Fruit fly (Drosophila melanogaster) Kc167 (cell line): ENCODE results near the gene CG34135.

Experiments
- Myc ChIP-seq: fragments of >200 bp; optimal IDR thresholded peaks from 2 replicates; lab custom pipeline; 2017; ENCODE audit warnings: missing external identifiers
- Sin3A ChIP-seq: fragments of >200 bp; optimal IDR thresholded peaks from 2 replicates; lab custom pipeline; 2018; ENCODE audit warnings: missing external identifiers
- h ChIP-seq: fragments of >200 bp; optimal IDR thresholded peaks from 3 replicates; lab custom pipeline; 2018; ENCODE audit warnings: missing external identifiers
- insv ChIP-seq: fragments of >200 bp; optimal IDR thresholded peaks from 3 replicates; lab custom pipeline; 2018; ENCODE audit warnings: missing external identifiers
- psq ChIP-seq: fragments of >200 bp; optimal IDR thresholded peaks from 2 replicates; lab custom pipeline; 2017; ENCODE audit warnings: missing external identifiers
- ttk ChIP-seq: sonication (Bioruptor generic); optimal IDR thresholded peaks from 2 replicates; lab custom pipeline; 2017; ENCODE audit warnings: missing external identifiers

CG34135 gene

DNA sequence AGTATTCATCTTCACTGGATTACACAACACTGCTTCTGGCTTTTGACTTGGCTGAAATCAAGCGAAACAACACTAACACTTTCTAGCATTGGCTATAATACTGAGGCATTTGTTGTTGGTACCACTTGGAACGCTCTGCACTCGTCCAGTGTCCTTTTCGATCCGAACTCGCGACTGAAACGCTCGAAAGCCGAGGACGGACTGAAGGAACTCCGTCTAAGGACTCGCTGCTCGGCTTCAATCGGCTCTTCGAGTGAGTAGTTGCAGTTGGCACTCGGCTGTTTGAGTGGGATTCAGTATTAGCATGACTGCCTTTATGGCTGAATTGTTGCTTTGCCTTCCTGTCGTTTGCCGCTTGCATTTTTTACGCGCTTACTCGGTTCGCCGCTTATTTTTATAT lies at the start of gene CG34135, which contains the start of gene CG11768:
TSS of gene CG34135 (minus strand) at position 194 of the 400 bp plus-strand sequence.
TSS of gene CG11768 (minus strand) at position 203 of the 400 bp plus-strand sequence.
- TF ChIP-seq h (lab: Kevin White, UChicago) (no peak), psq (lab: Kevin White, UChicago) (no peak), ttk (lab: Kevin White, UChicago) (no peak), Sin3A (lab: Kevin White, UChicago) (no peak), insv (lab: Kevin White, UChicago) (no peak), Myc (lab: Kevin White, UChicago) (no peak)

DNA sequence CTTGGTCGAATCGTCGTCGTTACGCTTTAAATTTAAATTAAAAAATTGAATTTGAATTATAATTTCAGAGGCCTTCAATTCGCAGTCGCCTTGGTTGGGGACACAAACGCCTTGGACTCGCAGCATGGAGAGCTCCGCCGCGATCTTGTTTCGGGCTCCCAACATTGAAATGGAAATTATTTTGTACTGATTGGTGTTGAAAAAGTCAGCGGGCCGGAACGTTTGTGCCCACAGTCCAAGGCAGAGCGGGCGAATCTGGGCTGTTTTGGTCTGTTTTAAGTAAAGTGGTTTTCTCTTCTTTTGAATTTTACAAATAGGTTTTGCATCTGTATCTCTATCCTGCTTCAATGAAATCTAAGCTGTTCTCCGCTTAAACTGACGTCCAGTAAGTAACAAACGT lies 47.1 kb upstream of the CG34135 start:
- TF ChIP-seq h (lab: Kevin White, UChicago) (no peak), psq (lab: Kevin White, UChicago) (no peak), Sin3A (lab: Kevin White, UChicago) (no peak), insv (lab: Kevin White, UChicago) (no peak), ttk (lab: Kevin White, UChicago) (no peak), Myc (lab: Kevin White, UChicago) (no peak)

DNA sequence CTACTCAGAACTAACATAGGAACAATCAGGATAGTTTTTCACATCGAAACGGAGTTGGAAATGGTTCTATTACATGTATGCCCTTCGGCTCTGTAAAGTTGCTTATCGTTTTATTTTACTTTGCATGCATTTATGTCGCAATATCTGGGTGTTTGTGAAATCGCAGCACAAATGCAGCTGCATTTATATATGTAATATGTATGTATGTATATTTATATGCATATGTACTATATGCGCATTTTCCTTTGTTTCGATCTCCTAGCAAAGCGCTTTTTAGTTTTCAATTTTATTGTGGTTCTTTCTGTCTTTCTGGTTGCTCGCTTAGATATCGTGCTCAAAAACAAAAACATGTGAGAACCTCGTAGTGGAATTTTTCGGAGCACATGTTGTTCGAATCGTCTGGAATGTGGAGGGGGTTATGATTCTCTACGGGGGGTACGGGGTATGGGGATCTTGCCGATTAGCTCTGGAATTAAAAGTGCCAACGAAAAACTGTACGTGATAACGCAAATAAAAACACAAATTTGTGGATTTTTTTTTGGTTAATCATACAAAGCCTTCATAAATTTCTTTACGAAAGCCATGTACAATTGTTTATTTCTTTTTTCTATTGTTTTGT lies 46.1 kb upstream of the CG34135 start:
- TF ChIP-seq insv (lab: Kevin White, UChicago): no peak
- TF ChIP-seq Myc (lab: Kevin White, UChicago): no peak
- no peak for TF ChIP-seq Sin3A (lab: Kevin White, UChicago)

DNA sequence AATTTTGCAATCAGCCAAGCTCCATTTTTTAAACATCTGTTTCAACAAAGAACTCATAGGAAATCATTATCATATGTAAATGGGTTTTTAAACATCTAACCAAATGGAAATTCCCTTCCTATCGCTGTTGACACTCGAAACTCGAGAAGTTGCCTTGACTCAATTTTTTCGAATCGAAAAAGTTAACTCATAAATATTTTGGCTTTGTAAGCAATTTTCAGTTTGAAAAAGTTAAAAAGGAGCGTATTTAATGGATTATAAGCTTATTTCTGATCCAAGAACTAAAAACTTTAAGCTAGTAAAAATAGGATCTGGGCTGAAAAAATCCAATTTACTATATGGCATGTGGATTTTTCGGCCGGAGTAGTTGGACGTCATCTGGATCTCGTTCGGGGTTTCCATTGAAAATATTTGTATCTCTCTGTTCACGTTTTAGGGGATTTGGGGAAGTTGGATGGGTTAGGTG lies 45.2 kb upstream of the CG34135 start, which contains the start of gene CG9837:
TSS of gene CG9837 (minus strand) at position 416 of the 466 bp plus-strand sequence.
- no peak for TF ChIP-seq Myc (lab: Kevin White, UChicago)
- no peak for TF ChIP-seq ttk (lab: Kevin White, UChicago)
- TF ChIP-seq Sin3A (lab: Kevin White, UChicago): no peak
- no peak for TF ChIP-seq psq (lab: Kevin White, UChicago)
- no peak for TF ChIP-seq insv (lab: Kevin White, UChicago)
- no peak for TF ChIP-seq h (lab: Kevin White, UChicago)

DNA sequence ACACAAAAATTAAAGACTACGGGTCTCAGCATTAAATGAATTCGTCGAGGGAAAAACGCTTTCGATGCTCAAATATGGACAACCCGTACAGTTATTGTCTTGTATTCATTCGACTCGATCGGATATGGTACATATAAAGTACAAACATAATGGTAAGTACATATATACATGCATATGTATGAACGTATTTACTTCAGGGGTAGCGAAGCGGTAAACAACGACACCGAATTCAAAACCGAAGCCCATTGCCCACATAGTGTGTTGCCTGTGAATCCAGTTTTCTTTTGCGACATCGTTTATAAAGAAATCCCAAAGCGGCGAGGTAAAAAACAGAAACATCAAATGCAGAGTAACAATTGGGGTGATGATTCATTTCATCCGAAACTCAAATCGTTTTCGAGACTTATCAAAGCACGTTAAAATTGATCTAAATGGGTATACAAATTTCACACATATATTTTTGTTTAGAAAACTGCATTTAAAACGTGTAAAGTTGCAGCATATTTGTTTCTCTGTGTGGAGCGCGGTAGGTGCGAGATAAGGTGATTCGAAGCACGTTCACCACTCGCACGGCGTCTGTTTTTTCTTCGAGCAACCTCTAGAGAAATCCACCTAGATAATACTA lies 44.5 kb upstream of the CG34135 start:
- no peak for TF ChIP-seq Myc (lab: Kevin White, UChicago)
- TF ChIP-seq ttk (lab: Kevin White, UChicago): no peak
- TF ChIP-seq h (lab: Kevin White, UChicago): no peak
- no peak for TF ChIP-seq insv (lab: Kevin White, UChicago)
- no peak for TF ChIP-seq Sin3A (lab: Kevin White, UChicago)
- TF ChIP-seq psq (lab: Kevin White, UChicago): no peak

DNA sequence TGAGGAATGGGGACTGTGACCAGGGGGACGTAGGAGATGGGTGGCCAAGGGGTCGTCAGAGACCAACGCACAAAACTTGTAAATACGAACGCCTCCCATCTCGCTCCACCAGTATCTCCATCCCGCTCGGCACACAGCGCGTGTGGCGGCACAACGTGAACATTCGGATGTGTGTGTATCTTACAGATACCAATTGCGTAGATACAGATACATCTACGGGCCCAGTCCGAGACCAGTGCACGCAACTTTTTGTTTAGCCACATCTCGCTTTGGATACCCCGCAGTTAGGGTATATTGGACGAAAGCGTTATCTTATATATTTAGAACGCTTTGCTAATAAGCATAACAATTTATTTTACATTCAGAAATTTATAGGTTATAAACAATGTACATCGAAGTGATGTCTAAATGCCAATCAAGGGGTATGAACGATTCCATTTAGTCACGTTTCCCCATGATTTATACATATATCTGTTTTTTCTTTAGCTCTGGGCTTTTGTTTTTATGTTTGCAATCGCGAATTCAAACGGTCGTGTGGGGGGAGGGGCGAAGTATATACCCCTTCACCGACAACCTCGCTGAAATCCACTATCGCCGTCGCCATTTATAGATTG lies 43.4 kb upstream of the CG34135 start:
- TF ChIP-seq h (lab: Kevin White, UChicago): no peak
- no peak for TF ChIP-seq Sin3A (lab: Kevin White, UChicago)
- no peak for TF ChIP-seq ttk (lab: Kevin White, UChicago)
- no peak for TF ChIP-seq psq (lab: Kevin White, UChicago)

DNA sequence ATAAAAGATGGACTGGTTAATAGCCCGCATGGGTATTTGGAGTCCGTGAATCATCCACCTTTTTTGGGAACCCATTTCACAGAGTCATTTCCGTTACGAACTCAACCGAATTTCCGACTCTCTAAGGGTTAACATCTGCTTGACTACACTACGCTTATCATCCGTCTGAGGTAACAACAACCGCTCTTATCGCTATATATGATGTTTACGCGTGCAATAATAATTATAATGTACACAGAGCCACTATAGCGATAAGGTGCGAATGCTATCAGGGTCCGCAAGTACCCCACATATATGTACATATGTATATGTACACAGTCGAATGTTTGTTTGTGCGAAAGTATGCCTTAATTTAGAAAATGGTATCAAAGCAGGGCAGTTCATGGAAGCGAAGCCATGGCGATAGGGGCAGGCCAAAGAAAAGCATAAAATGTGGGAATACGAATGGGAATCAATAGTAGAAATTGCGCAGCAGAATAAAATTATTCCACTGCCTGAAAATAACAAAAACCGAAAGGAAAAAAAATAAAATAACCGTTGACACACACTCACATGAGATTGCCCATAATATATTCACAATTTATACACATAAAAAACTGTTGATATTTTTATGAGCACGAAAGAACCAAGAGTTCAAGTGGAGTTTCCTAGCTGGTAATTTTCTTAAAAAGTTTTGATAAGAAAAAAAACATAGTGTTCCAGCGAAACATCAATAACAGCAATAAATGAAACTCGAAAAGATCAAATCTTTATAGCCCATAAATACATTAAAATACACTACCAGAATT lies 42.6 kb upstream of the CG34135 start:
- TF ChIP-seq Myc (lab: Kevin White, UChicago) (no peak), ttk (lab: Kevin White, UChicago) (no peak), psq (lab: Kevin White, UChicago) (no peak), Sin3A (lab: Kevin White, UChicago) (no peak), h (lab: Kevin White, UChicago) (no peak), insv (lab: Kevin White, UChicago) (no peak)

DNA sequence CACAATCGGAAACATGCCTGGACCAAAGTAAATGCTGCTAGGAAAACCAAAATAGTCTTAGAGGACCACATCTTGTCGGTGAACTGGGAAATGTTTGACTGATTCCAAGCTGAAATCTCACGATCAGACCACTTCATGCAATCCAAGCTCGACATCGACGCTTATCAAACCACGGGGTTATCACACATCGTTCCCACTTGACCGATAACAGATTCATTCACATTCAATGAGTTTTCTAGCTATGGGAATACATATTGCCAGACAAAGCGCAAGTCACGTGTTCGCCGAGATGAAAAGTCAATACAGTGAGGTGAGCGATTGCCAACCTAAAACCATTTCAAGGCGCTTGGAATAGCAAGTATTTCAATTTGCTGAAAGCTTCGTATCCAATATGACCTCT lies 41.7 kb upstream of the CG34135 start:
- TF ChIP-seq h (lab: Kevin White, UChicago): no peak
- no peak for TF ChIP-seq Sin3A (lab: Kevin White, UChicago)
- no peak for TF ChIP-seq ttk (lab: Kevin White, UChicago)

DNA sequence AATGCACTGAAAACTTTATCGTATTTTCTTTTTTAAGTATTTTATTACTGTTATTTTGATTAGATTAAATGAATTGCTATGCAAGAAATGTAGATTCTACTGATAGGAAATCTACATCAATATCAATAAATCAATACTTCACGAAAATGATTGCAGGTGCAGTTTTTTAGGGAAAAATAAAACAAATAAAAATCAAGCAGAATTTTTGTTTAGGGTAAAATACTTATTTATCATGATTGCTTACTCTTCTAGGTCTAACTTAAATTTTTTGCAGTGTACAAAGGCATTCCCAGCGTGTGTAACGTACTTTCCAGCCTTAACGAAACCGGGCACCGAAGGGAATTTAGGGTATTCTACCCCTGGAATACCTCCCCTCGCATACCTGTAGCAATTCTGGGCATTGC lies 40.5 kb upstream of the CG34135 start:
- no peak for TF ChIP-seq Sin3A (lab: Kevin White, UChicago)
- TF ChIP-seq psq (lab: Kevin White, UChicago): no peak
- no peak for TF ChIP-seq h (lab: Kevin White, UChicago)
- no peak for TF ChIP-seq insv (lab: Kevin White, UChicago)
- no peak for TF ChIP-seq ttk (lab: Kevin White, UChicago)
- TF ChIP-seq Myc (lab: Kevin White, UChicago): no peak

DNA sequence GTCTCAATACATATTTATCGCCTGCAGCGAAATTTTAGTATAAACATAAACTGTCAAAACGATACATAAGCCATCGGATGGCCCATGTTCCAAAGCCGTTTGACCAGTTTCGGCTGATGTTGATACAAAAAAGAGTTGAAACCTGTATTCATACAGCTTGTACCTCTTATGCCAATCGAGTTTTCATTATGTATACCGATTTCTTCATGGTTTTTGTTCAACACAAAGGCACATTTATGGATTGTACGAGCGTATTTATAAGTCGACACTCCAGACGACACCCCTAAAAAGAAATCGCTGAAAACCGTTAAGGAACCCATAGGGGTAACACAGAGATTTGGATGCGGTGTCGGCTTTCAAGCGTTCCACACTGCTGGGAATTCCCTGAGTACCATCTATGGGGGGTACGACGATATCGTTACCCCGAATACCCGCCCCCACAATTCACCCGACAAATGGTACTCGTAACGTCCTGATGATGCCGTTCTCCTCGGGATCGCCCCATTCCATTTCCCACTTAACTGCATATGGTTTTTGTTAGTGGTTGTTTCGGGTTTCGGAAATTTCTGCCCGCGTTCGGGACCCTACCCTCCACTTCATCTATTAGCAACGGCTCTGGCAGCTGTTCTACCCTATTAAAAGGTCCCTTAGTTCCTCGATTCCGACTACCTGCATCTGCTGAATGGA lies 40.0 kb upstream of the CG34135 start:
- TF ChIP-seq psq (lab: Kevin White, UChicago) (no peak), ttk (lab: Kevin White, UChicago) (no peak), Myc (lab: Kevin White, UChicago) (no peak), h (lab: Kevin White, UChicago) (no peak), insv (lab: Kevin White, UChicago) (no peak), Sin3A (lab: Kevin White, UChicago) (no peak)
